Worm (Caenorhabditis elegans) whole organism, L1 larva: ENCODE measurements around the gene pcp-2.

ENCODE experiments used
- C16A3.4 ChIP-seq: fragments of 150-350 bp; optimal IDR thresholded peaks from 2 replicates; lab custom pipeline; 2014; ENCODE audit warnings: missing biosample characterization, missing genetic modification characterization
- C34B4.2 ChIP-seq: sonication (generic microtip); optimal IDR thresholded peaks from 2 replicates; lab custom pipeline; 2017; ENCODE audit warnings: mild to moderate bottlenecking, missing genetic modification characterization, missing compliant biosample characterization
- F16B12.6 ChIP-seq: fragments of 150-350 bp; optimal IDR thresholded peaks from 2 replicates; lab custom pipeline; 2014; ENCODE audit warnings: missing biosample characterization, missing genetic modification characterization
- Y116A8C.19 ChIP-seq: sonication (generic microtip); optimal IDR thresholded peaks from 2 replicates; lab custom pipeline; 2016; ENCODE audit warnings: missing compliant biosample characterization, missing genetic modification characterization, borderline replicate concordance
- ceh-63 ChIP-seq: fragments of 200-800 bp; sonication (Bioruptor generic); optimal IDR thresholded peaks from 2 replicates; lab custom pipeline; 2018; ENCODE audit warnings: mild to moderate bottlenecking, missing genetic modification characterization, missing compliant biosample characterization
- dsc-1 ChIP-seq: sonication (generic microtip); optimal IDR thresholded peaks from 2 replicates; lab custom pipeline; 2016; ENCODE audit warnings: mild to moderate bottlenecking, missing genetic modification characterization, missing compliant biosample characterization
- efl-1 ChIP-seq, 4 experiments: fragments of 150-350 bp; optimal IDR thresholded peaks in 3 of 4; peaks in 1 of 4; 1 replicate in 1 of 4; 2 replicates in 3 of 4; lab custom pipeline; 2014; ENCODE audit warnings: missing biosample characterization in 2 of 4, missing genetic modification characterization in 2 of 4, missing genetic modification reagents in 2 of 4
- efl-3 ChIP-seq: fragments of 200-800 bp; sonication (Bioruptor generic); optimal IDR thresholded peaks from 2 replicates; lab custom pipeline; 2018; ENCODE audit warnings: mild to moderate bottlenecking, missing genetic modification characterization, missing compliant biosample characterization
- egl-27 ChIP-seq, 2 experiments: fragments of 150-350 bp in 1 of 2; sonication (generic microtip); optimal IDR thresholded peaks; 3 replicates each; lab custom pipeline; 2017 to 2018; ENCODE audit warnings: missing biosample characterization in 2 of 2, missing genetic modification characterization in 2 of 2, missing genetic modification reagents in 2 of 2
- elt-2 ChIP-seq: sonication (generic microtip); optimal IDR thresholded peaks from 2 replicates; lab custom pipeline; 2016; ENCODE audit warnings: missing genetic modification characterization, mild to moderate bottlenecking, inconsistent platforms, missing compliant biosample characterization, missing genetic modification reagents
- ets-5 ChIP-seq: fragments of 200-800 bp; sonication (Bioruptor generic); IDR thresholded peaks from 2 replicates; pipeline ENCODE4 v1.3.6; 2022; ENCODE audit warnings: missing genetic modification characterization, missing compliant biosample characterization
- fkh-10 ChIP-seq: sonication (generic microtip); optimal IDR thresholded peaks from 2 replicates; lab custom pipeline; 2017; ENCODE audit warnings: missing biosample characterization, missing genetic modification reagents, missing genetic modification characterization
- fos-1 ChIP-seq: fragments of 150-350 bp; optimal IDR thresholded peaks from 2 replicates; lab custom pipeline; 2014; ENCODE audit warnings: missing biosample characterization, missing genetic modification characterization
- hlh-17 ChIP-seq: fragments of 200-800 bp; sonication (Bioruptor generic); optimal IDR thresholded peaks from 2 replicates; lab custom pipeline; 2018; ENCODE audit warnings: missing genetic modification characterization, mild to moderate bottlenecking, missing compliant biosample characterization, moderate library complexity, borderline replicate concordance
- hlh-4 ChIP-seq: sonication (generic microtip); optimal IDR thresholded peaks from 2 replicates; lab custom pipeline; 2016; ENCODE audit warnings: mild to moderate bottlenecking, missing genetic modification characterization, missing compliant biosample characterization
- hpl-2 ChIP-seq: fragments of 150-350 bp; optimal IDR thresholded peaks from 2 replicates; lab custom pipeline; 2014; ENCODE audit warnings: missing biosample characterization, missing genetic modification reagents, missing genetic modification characterization
- jun-1 ChIP-seq: fragments of 150-350 bp; optimal IDR thresholded peaks from 2 replicates; lab custom pipeline; 2014; ENCODE audit warnings: missing biosample characterization, missing genetic modification reagents, missing genetic modification characterization
- lin-14 ChIP-seq: fragments of 200-800 bp; sonication (Bioruptor generic); optimal IDR thresholded peaks from 2 replicates; lab custom pipeline; 2018; ENCODE audit warnings: mild to moderate bottlenecking, missing genetic modification characterization, moderate library complexity, missing compliant biosample characterization
- lin-15B ChIP-seq: fragments of 150-350 bp; sonication (generic microtip); optimal IDR thresholded peaks from 3 replicates; lab custom pipeline; 2014; ENCODE audit warnings: missing biosample characterization, missing genetic modification characterization
- lin-35 ChIP-seq, 2 experiments: fragments of 150-350 bp; optimal IDR thresholded peaks; 2 replicates each; lab custom pipeline; 2014; ENCODE audit warnings: missing biosample characterization in 2 of 2, missing genetic modification characterization in 2 of 2, missing genetic modification reagents in 2 of 2
- lin-39 ChIP-seq: fragments of 150-350 bp; optimal IDR thresholded peaks from 2 replicates; lab custom pipeline; 2014; ENCODE audit warnings: missing biosample characterization, missing genetic modification reagents, missing genetic modification characterization
- lsy-2 ChIP-seq, 2 experiments: fragments of 150-350 bp; optimal IDR thresholded peaks; 2 replicates each; lab custom pipeline; 2014; ENCODE audit warnings: missing biosample characterization in 2 of 2, missing genetic modification characterization in 2 of 2
- mab-9 ChIP-seq: fragments of 200-800 bp; sonication (Bioruptor generic); IDR thresholded peaks from 2 replicates; pipeline ENCODE4 v1.3.6; 2022; ENCODE audit warnings: missing genetic modification reagents, missing genetic modification characterization, missing compliant biosample characterization
- nhr-12 ChIP-seq: sonication (generic microtip); optimal IDR thresholded peaks from 2 replicates; lab custom pipeline; 2017; ENCODE audit warnings: missing biosample characterization, missing genetic modification characterization
- nhr-237 ChIP-seq: fragments of 150-350 bp; optimal IDR thresholded peaks from 2 replicates; lab custom pipeline; 2014; ENCODE audit warnings: missing biosample characterization, missing genetic modification characterization
- nhr-28 ChIP-seq: fragments of 150-350 bp; optimal IDR thresholded peaks from 2 replicates; lab custom pipeline; 2014; ENCODE audit warnings: missing biosample characterization, missing genetic modification characterization
- nhr-71 ChIP-seq: sonication (generic microtip); optimal IDR thresholded peaks from 2 replicates; lab custom pipeline; 2016; ENCODE audit warnings: mild to moderate bottlenecking, missing genetic modification characterization, moderate library complexity, missing compliant biosample characterization
- nhr-77 ChIP-seq: fragments of 150-350 bp; optimal IDR thresholded peaks from 2 replicates; lab custom pipeline; 2014; ENCODE audit warnings: missing biosample characterization, missing genetic modification characterization
- nhr-84 ChIP-seq: sonication (generic microtip); optimal IDR thresholded peaks from 2 replicates; lab custom pipeline; 2017; ENCODE audit warnings: missing biosample characterization, missing genetic modification characterization
- nhr-90 ChIP-seq: sonication (generic microtip); optimal IDR thresholded peaks from 2 replicates; lab custom pipeline; 2016; ENCODE audit warnings: mild to moderate bottlenecking, missing genetic modification characterization, missing compliant biosample characterization; ENCODE audit not compliant: poor library complexity
- pax-3 ChIP-seq: fragments of 200-800 bp; sonication (Bioruptor generic); optimal IDR thresholded peaks from 2 replicates; lab custom pipeline; 2018; ENCODE audit warnings: mild to moderate bottlenecking, missing genetic modification characterization, moderate library complexity, missing compliant biosample characterization
- pqm-1 ChIP-seq: sonication (generic microtip); optimal IDR thresholded peaks from 3 replicates; lab custom pipeline; 2017; ENCODE audit warnings: missing biosample characterization, missing genetic modification characterization
- rnt-1 ChIP-seq: sonication (generic microtip); optimal IDR thresholded peaks from 2 replicates; lab custom pipeline; 2016; ENCODE audit warnings: mild to moderate bottlenecking, missing genetic modification characterization, moderate library complexity, missing compliant biosample characterization
- snpc-4 ChIP-seq: fragments of 150-350 bp; optimal IDR thresholded peaks from 2 replicates; lab custom pipeline; 2014; ENCODE audit warnings: missing biosample characterization, missing genetic modification characterization
- snu-23 ChIP-seq: sonication (generic microtip); optimal IDR thresholded peaks from 2 replicates; lab custom pipeline; 2016; ENCODE audit warnings: missing genetic modification characterization, missing compliant biosample characterization
- sptf-1 ChIP-seq: fragments of 150-350 bp; optimal IDR thresholded peaks from 2 replicates; lab custom pipeline; 2014; ENCODE audit warnings: missing biosample characterization, missing genetic modification characterization
- sup-37 ChIP-seq: fragments of 200-800 bp; sonication (Bioruptor generic); optimal IDR thresholded peaks from 2 replicates; lab custom pipeline; 2018; ENCODE audit warnings: mild to moderate bottlenecking, missing genetic modification characterization, missing compliant biosample characterization
- swsn-7 ChIP-seq: sonication (generic microtip); optimal IDR thresholded peaks from 2 replicates; lab custom pipeline; 2016; ENCODE audit warnings: missing genetic modification characterization, missing compliant biosample characterization
- tbx-2 ChIP-seq: sonication (generic microtip); optimal IDR thresholded peaks from 2 replicates; lab custom pipeline; 2016; ENCODE audit warnings: missing genetic modification characterization, missing compliant biosample characterization
- unc-130 ChIP-seq: fragments of 150-350 bp; optimal IDR thresholded peaks from 2 replicates; lab custom pipeline; 2017; ENCODE audit warnings: missing biosample characterization, missing genetic modification characterization, inconsistent platforms
- unc-30 ChIP-seq: sonication (generic microtip); optimal IDR thresholded peaks from 2 replicates; lab custom pipeline; 2017; ENCODE audit warnings: missing biosample characterization, missing genetic modification characterization
- unc-62 ChIP-seq: fragments of 150-350 bp; optimal IDR thresholded peaks from 2 replicates; lab custom pipeline; 2014; ENCODE audit warnings: missing biosample characterization, missing genetic modification reagents, missing genetic modification characterization
- unc-86 ChIP-seq: sonication (generic microtip); optimal IDR thresholded peaks from 2 replicates; lab custom pipeline; 2016; ENCODE audit warnings: missing genetic modification characterization, missing compliant biosample characterization
- unc-98 ChIP-seq: fragments of 200-800 bp; sonication (Bioruptor generic); IDR thresholded peaks from 2 replicates; pipeline ENCODE4 v1.3.6; 2022; ENCODE audit warnings: missing genetic modification characterization, missing compliant biosample characterization
- vab-15 ChIP-seq: sonication (generic microtip); optimal IDR thresholded peaks from 2 replicates; lab custom pipeline; 2017; ENCODE audit warnings: missing genotype, mild to moderate bottlenecking, missing genetic modification characterization, missing compliant biosample characterization
- ztf-11 ChIP-seq, 2 experiments: sonication (generic microtip); optimal IDR thresholded peaks; 2 replicates each; lab custom pipeline; 2016 to 2017; ENCODE audit warnings: missing genetic modification characterization in 2 of 2, missing biosample characterization in 1 of 2, missing compliant biosample characterization in 1 of 2
- ztf-4 ChIP-seq: fragments of 150-350 bp; optimal IDR thresholded peaks from 2 replicates; lab custom pipeline; 2014; ENCODE audit warnings: missing biosample characterization, missing genetic modification characterization

The pcp-2 gene

ce11 chrIV:9121545-9121944 lies 43.4 kb downstream of the pcp-2 start (continued):
- peak; percentile 56 to 65 for TF ChIP-seq efl-1 (optimal IDR thresholded peaks at IDR 0.05; lab: Kevin White, UChicago)
- TF ChIP-seq efl-1 (GFP tag; optimal IDR thresholded peaks at IDR 0.05 in 1 of 2; lab: Kevin White, UChicago), result no peak
- TF ChIP-seq fkh-10, result no peak
- no peak for TF ChIP-seq unc-86 (tag; lab: Kevin White, UChicago)
- TF ChIP-seq lin-14 (GFP tag; lab: Kevin White, UChicago), result peak; percentile 94
- no peak for TF ChIP-seq C34B4.2
- no peak for TF ChIP-seq hpl-2 (GFP tag; lab: Kevin White, UChicago)
- no peak for TF ChIP-seq elt-2 (tag; lab: Kevin White, UChicago)
- TF ChIP-seq Y116A8C.19, result no peak
- TF ChIP-seq snu-23 (GFP tag; lab: Kevin White, UChicago), result peak; percentile 66
- peak; percentile 27 to 64 for TF ChIP-seq lsy-2 (tag; optimal IDR thresholded peaks at IDR 0.05; lab: Kevin White, UChicago)
- no peak for TF ChIP-seq dsc-1 (tag; lab: Kevin White, UChicago)
- peak; percentile 77 for TF ChIP-seq nhr-71 (tag; lab: Kevin White, UChicago)
- peak; percentile 33 to 48 for TF ChIP-seq lin-35 (GFP tag; optimal IDR thresholded peaks at IDR 0.05; lab: Kevin White, UChicago)
- peak; percentile 51 for TF ChIP-seq C16A3.4
- TF ChIP-seq lin-39 (tag; lab: Kevin White, UChicago), result no peak
- no peak for TF ChIP-seq ztf-11 (tag; optimal IDR thresholded peaks at IDR 0.05; lab: Kevin White, UChicago)
- no peak for TF ChIP-seq hlh-17
- TF ChIP-seq unc-98, result no peak
- no peak for TF ChIP-seq nhr-12 (tag; lab: Kevin White, UChicago)
- TF ChIP-seq nhr-77 (tag; lab: Kevin White, UChicago), result peak; percentile 27
- TF ChIP-seq nhr-237 (tag; lab: Kevin White, UChicago), result peak; percentile 5
- no peak for TF ChIP-seq unc-62
- TF ChIP-seq fos-1 (tag; lab: Kevin White, UChicago), result peak; percentile 17
- peak; percentile 48 for TF ChIP-seq swsn-7 (tag; lab: Kevin White, UChicago)
- TF ChIP-seq ztf-4 (tag; lab: Kevin White, UChicago), result no peak
- TF ChIP-seq lin-15B, result no peak
- peak; percentile 57 for TF ChIP-seq tbx-2 (tag; lab: Kevin White, UChicago)
- no peak for TF ChIP-seq unc-30 (tag; lab: Kevin White, UChicago)
- TF ChIP-seq hlh-4, result no peak
- TF ChIP-seq ets-5, result no peak
- no peak for TF ChIP-seq egl-27 (tag; optimal IDR thresholded peaks at IDR 0.05; lab: Kevin White, UChicago)
- TF ChIP-seq nhr-90 (tag; lab: Kevin White, UChicago), result peak; percentile 41
- no peak for TF ChIP-seq unc-130 (tag; lab: Kevin White, UChicago)
- no peak for TF ChIP-seq pqm-1 (tag; lab: Kevin White, UChicago)
- no peak for TF ChIP-seq pax-3
- TF ChIP-seq snpc-4, result no peak
- TF ChIP-seq vab-15 (tag; lab: Kevin White, UChicago), result no peak

DNA sequence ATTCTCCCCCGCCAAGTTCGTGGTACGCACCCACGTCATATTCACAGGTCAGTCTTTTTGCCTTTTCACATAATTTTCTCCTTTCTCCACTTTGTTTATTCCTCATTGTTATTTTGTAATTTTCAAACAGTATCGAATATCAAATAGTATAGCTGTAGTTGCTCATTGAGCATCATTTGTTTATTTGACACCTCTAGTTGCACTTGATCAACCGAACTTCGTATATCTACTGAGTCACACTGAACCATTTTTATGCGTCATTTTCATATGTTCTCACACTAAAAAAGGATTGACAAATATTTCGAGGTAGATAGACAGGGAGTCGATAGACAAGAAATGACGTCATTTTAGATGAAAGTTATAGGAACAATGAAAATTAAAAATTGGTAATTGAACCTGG lies 44.7 kb downstream of the pcp-2 start:
- TF ChIP-seq pqm-1 (tag; lab: Kevin White, UChicago), result no peak
- no peak for TF ChIP-seq efl-1 (optimal IDR thresholded peaks at IDR 0.05; lab: Kevin White, UChicago)
- no peak for TF ChIP-seq efl-1 (GFP tag; optimal IDR thresholded peaks at IDR 0.05 in 1 of 2; lab: Kevin White, UChicago)
- TF ChIP-seq rnt-1, result no peak
- TF ChIP-seq lin-35 (GFP tag; optimal IDR thresholded peaks at IDR 0.05; lab: Kevin White, UChicago), result no peak
- no peak for TF ChIP-seq F16B12.6 (tag; lab: Kevin White, UChicago)
- TF ChIP-seq nhr-90 (tag; lab: Kevin White, UChicago), result no peak
- no peak for TF ChIP-seq efl-3 (GFP tag; lab: Kevin White, UChicago)
- no peak for TF ChIP-seq nhr-84 (tag; lab: Kevin White, UChicago)
- TF ChIP-seq ztf-11 (tag; optimal IDR thresholded peaks at IDR 0.05; lab: Kevin White, UChicago), result no peak
- TF ChIP-seq ceh-63, result no peak
- TF ChIP-seq jun-1 (tag; lab: Kevin White, UChicago), result no peak
- TF ChIP-seq sptf-1, result no peak
- TF ChIP-seq nhr-12 (tag; lab: Kevin White, UChicago), result no peak
- TF ChIP-seq sup-37, result no peak
- TF ChIP-seq nhr-28 (tag; lab: Kevin White, UChicago), result no peak
- TF ChIP-seq mab-9, result no peak
- TF ChIP-seq nhr-77 (tag; lab: Kevin White, UChicago), result no peak
- TF ChIP-seq, all 84 proteins: peak for 0
